Worm (Caenorhabditis elegans): ENCODE results near the gene set-5.

The set-5 gene

DNA sequence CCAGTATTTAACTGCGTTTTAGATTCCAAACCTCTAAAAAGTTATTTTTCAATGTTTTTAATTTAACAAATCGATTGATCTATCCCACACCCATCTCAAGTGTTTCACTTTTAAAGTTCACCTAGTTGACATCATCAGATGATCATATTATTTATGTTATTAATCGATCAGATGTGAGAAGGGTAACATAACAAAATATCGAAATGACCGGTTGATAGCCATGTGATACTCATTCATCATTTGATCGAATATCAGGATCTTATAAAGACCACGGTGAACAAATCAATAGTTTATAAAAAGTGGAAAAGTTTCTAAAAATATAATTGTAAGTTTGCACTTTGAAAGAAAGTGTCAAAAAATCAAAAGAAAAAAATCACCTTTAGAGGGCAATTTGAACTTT is 43.1 kb upstream of the set-5 start:
- TF ChIP-seq lsy-2 (tag; optimal IDR thresholded peaks at IDR 0.05) (peak in 1 of 2 experiments; percentile 15), nhr-11 (tag; optimal IDR thresholded peaks at IDR 0.05) (no peak), lin-35 (GFP tag; optimal IDR thresholded peaks at IDR 0.05) (peak in 1 of 2 experiments; percentile 26), mef-2 (tag; optimal IDR thresholded peaks at IDR 0.05) (no peak), efl-3 (GFP tag; optimal IDR thresholded peaks at IDR 0.05) (no peak), blmp-1 (tag; optimal IDR thresholded peaks at IDR 0.05) (peak; percentile 48), elt-3 (tag; optimal IDR thresholded peaks at IDR 0.05) (peak in 1 of 6 experiments; percentile 53)

DNA sequence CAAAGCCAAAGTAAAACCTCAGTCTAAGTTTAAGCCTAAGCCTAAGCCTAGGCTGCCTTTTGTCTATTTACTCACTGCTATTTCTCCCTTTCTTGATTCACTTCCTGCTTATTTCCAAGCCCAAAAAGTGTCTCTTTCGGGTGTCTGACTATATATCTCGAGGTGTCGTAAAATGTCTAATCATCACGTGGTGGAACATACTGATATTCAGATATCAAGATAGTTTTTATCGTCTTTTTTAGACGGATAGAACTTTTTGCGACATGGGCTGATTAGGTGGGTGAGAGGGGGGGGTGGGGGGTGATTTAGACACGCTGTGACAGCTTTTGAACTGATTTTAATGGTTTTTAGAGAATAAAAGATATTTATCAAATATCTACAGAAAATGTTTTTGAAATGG is 41.8 kb upstream of the set-5 start:
- TF ChIP-seq nhr-85 (tag) (peak; percentile 78), efl-1 (optimal IDR thresholded peaks at IDR 0.05) (no peak), efl-1 (GFP tag; optimal IDR thresholded peaks at IDR 0.05 in 1 of 2) (peak in 1 of 2 experiments; percentile 85), C16A3.4 (tag; optimal IDR thresholded peaks at IDR 0.05) (no peak), lin-35 (GFP tag; optimal IDR thresholded peaks at IDR 0.05) (peak in 1 of 2 experiments; percentile 7), nhr-237 (tag; optimal IDR thresholded peaks at IDR 0.05) (no peak), unc-98 (GFP tag; IDR thresholded peaks at IDR 0.05) (no peak), elt-3 (tag; optimal IDR thresholded peaks at IDR 0.05) (peak in 3 of 6 experiments; percentile 10 to 73 (median 64)), nhr-19 (GFP tag; conservative IDR thresholded peaks at IDR 0.05) (peak; percentile 31), mab-9 (GFP tag; IDR thresholded peaks at IDR 0.05) (no peak), vab-15 (tag; optimal IDR thresholded peaks at IDR 0.05) (no peak), lsy-2 (tag; optimal IDR thresholded peaks at IDR 0.05) (peak in 1 of 2 experiments; percentile 5), blmp-1 (tag; optimal IDR thresholded peaks at IDR 0.05) (peak; percentile 33), sox-4 (tag; optimal IDR thresholded peaks at IDR 0.05) (no peak), nhr-20 (tag; optimal IDR thresholded peaks at IDR 0.05) (peak; percentile 10), C34B4.2 (tag; optimal IDR thresholded peaks at IDR 0.05) (no peak), zip-4 (GFP tag; optimal IDR thresholded peaks at IDR 0.05) (no peak), pax-3 (tag; optimal IDR thresholded peaks at IDR 0.05) (no peak), lin-14 (GFP tag; optimal IDR thresholded peaks at IDR 0.05) (peak; percentile 50), pqm-1 (tag; optimal IDR thresholded peaks at IDR 0.05) (no peak), aha-1 (tag; optimal IDR thresholded peaks at IDR 0.05) (no peak)

DNA sequence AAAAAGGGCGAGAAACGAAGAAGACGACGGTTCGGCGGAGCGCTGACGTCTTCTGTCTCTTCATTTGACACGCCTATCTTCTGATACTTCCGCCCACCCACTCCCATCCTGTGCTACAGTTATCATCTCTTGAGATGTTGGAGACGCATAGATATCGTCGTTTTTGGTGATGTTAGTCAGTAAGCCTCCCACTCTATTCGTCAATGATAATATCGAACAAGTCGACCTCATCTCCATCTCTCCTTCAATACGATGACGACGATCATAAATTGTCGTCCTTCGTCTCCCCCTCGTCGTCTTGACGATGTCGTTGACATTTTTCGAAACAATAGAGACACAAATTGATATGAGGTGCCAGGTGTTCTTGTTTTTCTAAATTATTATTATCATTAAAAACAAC is 40.6 kb upstream of the set-5 start, which contains the start of gene slc-25A29:
TSS of gene slc-25A29 (minus strand) at position 45 of the 400 bp plus-strand sequence.
- no peak for TF ChIP-seq ztf-11 (tag; optimal IDR thresholded peaks at IDR 0.05)
- TF ChIP-seq pax-3 (tag; optimal IDR thresholded peaks at IDR 0.05) = no peak
- no peak for TF ChIP-seq ztf-4 (tag; optimal IDR thresholded peaks at IDR 0.05)
- peak in 2 of 6 experiments; percentile 2 to 41 for TF ChIP-seq elt-3 (tag; optimal IDR thresholded peaks at IDR 0.05)
- TF ChIP-seq lin-14 (GFP tag; optimal IDR thresholded peaks at IDR 0.05) = peak; percentile 15
- TF ChIP-seq aha-1 (tag; optimal IDR thresholded peaks at IDR 0.05) = no peak
- TF ChIP-seq blmp-1 (tag; optimal IDR thresholded peaks at IDR 0.05) = peak; percentile 57
- TF ChIP-seq nhr-85 (tag) = peak; percentile 28
- TF ChIP-seq hpl-2 (GFP tag; optimal IDR thresholded peaks at IDR 0.05) = no peak
- no peak for TF ChIP-seq nhr-237 (tag; optimal IDR thresholded peaks at IDR 0.05)
- TF ChIP-seq nhr-71 (tag; optimal IDR thresholded peaks at IDR 0.05) = peak; percentile 9
- no peak for TF ChIP-seq efl-1 (optimal IDR thresholded peaks at IDR 0.05)
- peak in 1 of 2 experiments; percentile 79 for TF ChIP-seq efl-1 (GFP tag; optimal IDR thresholded peaks at IDR 0.05 in 1 of 2)
- TF ChIP-seq nhr-20 (tag; optimal IDR thresholded peaks at IDR 0.05) = peak; percentile 6
- no peak for TF ChIP-seq nhr-90 (tag; optimal IDR thresholded peaks at IDR 0.05; ENCODE audit: poor library complexity)

DNA sequence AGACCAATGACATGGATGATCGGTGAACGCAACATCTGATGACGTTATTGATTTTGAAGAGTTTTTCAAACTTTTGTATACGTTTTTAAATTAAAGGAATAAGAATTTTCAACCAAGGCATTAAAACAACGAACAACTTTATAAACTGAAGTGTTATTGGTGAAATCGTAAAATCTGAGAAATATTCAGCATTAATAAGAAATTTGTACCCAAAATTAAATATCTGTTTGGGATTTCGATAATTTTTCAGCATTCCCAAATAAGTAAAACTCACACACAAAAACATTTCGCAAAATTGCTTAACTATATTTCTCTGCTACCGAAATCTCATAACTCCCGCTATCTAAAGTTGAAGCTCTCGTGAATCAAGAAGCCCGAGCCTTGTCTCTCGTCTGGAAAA is 39.2 kb upstream of the set-5 start:
- TF ChIP-seq nhr-76 (tag; optimal IDR thresholded peaks at IDR 0.05) = no peak
- TF ChIP-seq efl-1 (optimal IDR thresholded peaks at IDR 0.05) = no peak
- peak in 1 of 2 experiments; percentile 17 for TF ChIP-seq efl-1 (GFP tag; optimal IDR thresholded peaks at IDR 0.05 in 1 of 2)

DNA sequence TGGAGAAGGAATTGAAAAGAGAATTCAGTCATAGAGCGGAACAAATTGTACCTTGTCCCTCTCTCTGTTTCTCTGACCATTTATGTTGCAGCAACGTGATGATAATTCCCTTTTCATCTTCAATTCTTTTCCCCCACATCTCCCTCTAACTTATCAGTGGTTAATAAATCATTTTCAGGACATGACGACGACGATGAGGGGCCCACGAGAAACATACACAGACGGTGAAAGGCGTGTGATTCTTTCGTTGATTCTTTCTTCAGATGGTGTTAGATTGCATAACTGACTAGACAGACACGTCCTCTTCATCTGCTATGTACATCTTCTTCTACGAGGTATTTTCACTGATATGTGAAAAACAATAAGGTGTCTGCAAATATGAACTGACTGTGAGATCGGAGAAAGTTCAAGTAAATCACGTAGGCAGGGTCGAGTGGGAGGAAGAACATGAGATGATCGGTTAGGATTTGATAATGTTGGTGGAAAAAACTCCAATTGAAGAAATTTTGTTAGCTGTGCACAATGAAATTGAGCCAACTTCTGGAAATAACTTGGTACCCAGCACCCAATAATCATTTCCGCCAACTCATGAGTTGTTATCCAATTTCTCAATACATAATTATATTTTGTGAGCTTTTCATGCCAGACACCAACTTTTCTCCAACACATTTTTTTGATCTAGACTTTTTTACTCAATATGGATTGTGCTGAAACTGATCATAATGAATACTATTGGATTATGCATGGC is 38.0 kb upstream of the set-5 start, which contains the start of gene srh-17:
TSS of gene srh-17 (plus strand) at position 698 of the 748 bp plus-strand sequence.
- TF ChIP-seq nhr-47 (tag; optimal IDR thresholded peaks at IDR 0.05) (peak; percentile 49), lsy-2 (tag; optimal IDR thresholded peaks at IDR 0.05) (peak in 1 of 2 experiments; percentile 37), swsn-7 (tag; optimal IDR thresholded peaks at IDR 0.05) (no peak), snpc-4 (tag; optimal IDR thresholded peaks at IDR 0.05) (no peak), lin-14 (GFP tag; optimal IDR thresholded peaks at IDR 0.05) (peak; percentile 75), tbx-2 (tag; optimal IDR thresholded peaks at IDR 0.05) (peak; percentile 59), xbp-1 (tag; optimal IDR thresholded peaks at IDR 0.05) (no peak), nhr-20 (tag; optimal IDR thresholded peaks at IDR 0.05) (peak; percentile 78), elt-2 (tag; optimal IDR thresholded peaks at IDR 0.05) (no peak), elt-3 (tag; optimal IDR thresholded peaks at IDR 0.05) (peak in 5 of 6 experiments; percentile 21 to 95 (median 72)), grh-1 (GFP tag; IDR thresholded peaks at IDR 0.05) (peak; percentile 50; the same call in 1 of the 2 replicates), zip-4 (GFP tag; optimal IDR thresholded peaks at IDR 0.05) (no peak), lin-35 (GFP tag; optimal IDR thresholded peaks at IDR 0.05) (peak in 1 of 2 experiments; percentile 74), lin-15B (tag; optimal IDR thresholded peaks at IDR 0.05) (no peak), sox-4 (tag; optimal IDR thresholded peaks at IDR 0.05) (no peak), mdl-1 (tag; optimal IDR thresholded peaks at IDR 0.05) (peak in 1 of 2 experiments; percentile 87), nhr-90 (tag; optimal IDR thresholded peaks at IDR 0.05; ENCODE audit: poor library complexity) (peak; percentile 73), tlp-1 (tag; optimal IDR thresholded peaks at IDR 0.05) (no peak), skn-1 (tag; optimal IDR thresholded peaks at IDR 0.05) (peak; percentile 1)

Data from whole organism, L1 larva.